Worm (Caenorhabditis elegans) whole organism, L4 larva: Measurements from ENCODE around the gene K08E4.3.

Source experiments
- F10B5.3 ChIP-seq: sonication (generic microtip); optimal IDR thresholded peaks from 2 replicates; lab custom pipeline; 2016; ENCODE audit warnings: mild to moderate bottlenecking, missing genetic modification characterization, missing compliant biosample characterization
- F44E2.7 ChIP-seq: fragments of 200-800 bp; sonication (Bioruptor generic); IDR thresholded peaks from 2 replicates; pipeline ENCODE4 v2.1.2; 2022; ENCODE audit warnings: missing genetic modification characterization, missing compliant biosample characterization
- T20F7.1 ChIP-seq: fragments of 200-800 bp; sonication (Bioruptor generic); optimal IDR thresholded peaks from 2 replicates; lab custom pipeline; 2018; ENCODE audit warnings: mild to moderate bottlenecking, missing genetic modification characterization, missing compliant biosample characterization
- Y105C5A.15 ChIP-seq: fragments of 200-800 bp; sonication (Bioruptor generic); IDR thresholded peaks from 2 replicates; pipeline ENCODE4 v1.3.6; 2022; ENCODE audit warnings: missing genetic modification characterization, missing compliant biosample characterization
- Y5F2A.4 ChIP-seq: fragments of 200-800 bp; sonication (Bioruptor generic); optimal IDR thresholded peaks from 2 replicates; lab custom pipeline; 2018; ENCODE audit warnings: mild to moderate bottlenecking, missing genetic modification characterization, missing compliant biosample characterization
- ZK337.2 ChIP-seq: fragments of 200-800 bp; sonication (Bioruptor generic); IDR thresholded peaks from 2 replicates; pipeline ENCODE4 v1.3.6; 2022; ENCODE audit warnings: missing genetic modification reagents, missing genetic modification characterization, missing compliant biosample characterization
- aha-1 ChIP-seq: fragments of 150-350 bp; peaks from one replicate; lab custom pipeline; 2014; ENCODE audit warnings: missing biosample characterization, missing genetic modification characterization
- arid-1 ChIP-seq: fragments of 200-800 bp; sonication (Bioruptor generic); conservative IDR thresholded peaks from 2 replicates; pipeline ENCODE4 v1.3.6; 2022; ENCODE audit warnings: missing genetic modification reagents, missing genetic modification characterization, missing compliant biosample characterization
- attf-4 ChIP-seq: sonication (generic microtip); optimal IDR thresholded peaks from 3 replicates; lab custom pipeline; 2017; ENCODE audit warnings: missing biosample characterization, missing genetic modification characterization
- ceh-32 ChIP-seq: sonication (generic microtip); optimal IDR thresholded peaks from 2 replicates; lab custom pipeline; 2016; ENCODE audit warnings: mild to moderate bottlenecking, missing genetic modification characterization, missing compliant biosample characterization; ENCODE audit not compliant: poor library complexity
- ceh-62 ChIP-seq: sonication (generic microtip); optimal IDR thresholded peaks from 2 replicates; lab custom pipeline; 2017; ENCODE audit warnings: missing biosample characterization, missing genetic modification characterization
- ces-1 ChIP-seq: fragments of 150-350 bp; sonication (generic microtip); optimal IDR thresholded peaks from 4 replicates; lab custom pipeline; 2014; ENCODE audit warnings: missing biosample characterization, missing genetic modification reagents, missing genetic modification characterization
- ctbp-1 ChIP-seq: fragments of 200-800 bp; sonication (Bioruptor generic); IDR thresholded peaks from 2 replicates; pipeline ENCODE4 v1.3.6; 2022; ENCODE audit warnings: missing genetic modification reagents, missing genetic modification characterization, missing compliant biosample characterization
- daf-16 ChIP-seq, 3 experiments: sonication (generic microtip); optimal IDR thresholded peaks; 2 replicates each; lab custom pipeline; 2016 to 2017; ENCODE audit warnings: missing genetic modification characterization in 3 of 3, missing genetic modification reagents in 3 of 3, mild to moderate bottlenecking in 2 of 3, missing compliant biosample characterization in 2 of 3, missing biosample characterization in 1 of 3, moderate library complexity in 1 of 3
- dmd-8 ChIP-seq: fragments of 200-800 bp; sonication (Bioruptor generic); IDR thresholded peaks from 2 replicates; pipeline ENCODE4 v1.3.6; 2022; ENCODE audit warnings: missing genetic modification characterization, missing compliant biosample characterization
- dve-1 ChIP-seq: sonication (generic microtip); optimal IDR thresholded peaks from 2 replicates; lab custom pipeline; 2017; ENCODE audit warnings: antibody characterized with exemption, mild to moderate bottlenecking, missing genetic modification characterization, missing compliant biosample characterization; ENCODE audit not compliant: insufficient read depth
- egl-43 ChIP-seq: fragments of 200-800 bp; sonication (Bioruptor generic); IDR thresholded peaks from 2 replicates; pipeline ENCODE4 v1.3.6; 2022; ENCODE audit warnings: missing genetic modification reagents, missing genetic modification characterization, missing compliant biosample characterization
- fkh-10 ChIP-seq: fragments of 150-350 bp; optimal IDR thresholded peaks from 2 replicates; lab custom pipeline; 2014; ENCODE audit warnings: missing biosample characterization, missing genetic modification reagents, missing genetic modification characterization
- hif-1 ChIP-seq, 2 experiments: sonication (generic microtip); optimal IDR thresholded peaks; 2 replicates each; lab custom pipeline; 2016 to 2017; ENCODE audit warnings: missing compliant biosample characterization in 2 of 2, missing genetic modification characterization in 2 of 2, missing genetic modification reagents in 2 of 2, missing genotype in 2 of 2, mild to moderate bottlenecking in 1 of 2
- hlh-30 ChIP-seq: sonication (generic microtip); optimal IDR thresholded peaks from 2 replicates; lab custom pipeline; 2017; ENCODE audit warnings: antibody characterized with exemption, mild to moderate bottlenecking, missing genetic modification characterization, missing compliant biosample characterization; ENCODE audit not compliant: insufficient read depth
- jun-1 ChIP-seq: fragments of 150-350 bp; optimal IDR thresholded peaks from 2 replicates; lab custom pipeline; 2014; ENCODE audit warnings: missing biosample characterization, missing genetic modification reagents, missing genetic modification characterization
- lim-7 ChIP-seq: fragments of 200-800 bp; sonication (Bioruptor generic); IDR thresholded peaks from 2 replicates; pipeline ENCODE4 v1.3.6; 2022; ENCODE audit warnings: missing genetic modification characterization, missing compliant biosample characterization
- lin-1 ChIP-seq: fragments of 200-800 bp; sonication (Bioruptor generic); IDR thresholded peaks from 2 replicates; pipeline ENCODE4 v1.3.6; 2022; ENCODE audit warnings: missing genetic modification reagents, missing genetic modification characterization, missing compliant biosample characterization
- lin-15B ChIP-seq: fragments of 150-350 bp; sonication (generic microtip); optimal IDR thresholded peaks from 3 replicates; lab custom pipeline; 2014; ENCODE audit warnings: missing biosample characterization, missing genetic modification characterization
- lin-38 ChIP-seq: fragments of 200-800 bp; sonication (Bioruptor generic); IDR thresholded peaks from 2 replicates; pipeline ENCODE4 v1.3.6; 2022; ENCODE audit warnings: missing genetic modification reagents, missing genetic modification characterization, missing compliant biosample characterization
- madf-5 ChIP-seq, 2 experiments: fragments of 200-800 bp; sonication (Bioruptor generic); IDR thresholded peaks; 2 replicates each; pipeline ENCODE4 v1.3.6; 2022; ENCODE audit warnings: missing compliant biosample characterization in 2 of 2, missing genetic modification characterization in 2 of 2
- madf-9 ChIP-seq: fragments of 200-800 bp; sonication (Bioruptor generic); conservative IDR thresholded peaks from 2 replicates; pipeline ENCODE4 v1.3.6; 2022; ENCODE audit warnings: missing genetic modification reagents, missing genetic modification characterization, missing compliant biosample characterization
- mdt-29 ChIP-seq: fragments of 200-800 bp; sonication (Bioruptor generic); IDR thresholded peaks from 2 replicates; pipeline ENCODE4 v1.3.6; 2022; ENCODE audit warnings: missing genetic modification reagents, missing genetic modification characterization, missing compliant biosample characterization
- mep-1 ChIP-seq: fragments of 150-350 bp; sonication (generic microtip); optimal IDR thresholded peaks from 3 replicates; lab custom pipeline; 2014; ENCODE audit warnings: missing biosample characterization, missing genetic modification characterization
- mes-2 ChIP-seq: sonication (generic microtip); optimal IDR thresholded peaks from 2 replicates; lab custom pipeline; 2016; ENCODE audit warnings: missing genotype, mild to moderate bottlenecking, missing genetic modification characterization, missing compliant biosample characterization; ENCODE audit not compliant: poor library complexity, severe bottlenecking
- nhr-102 ChIP-seq: sonication (generic microtip); optimal IDR thresholded peaks from 2 replicates; lab custom pipeline; 2016; ENCODE audit warnings: mild to moderate bottlenecking, missing genetic modification characterization, moderate library complexity, missing compliant biosample characterization
- nhr-25 ChIP-seq: sonication (generic microtip); optimal IDR thresholded peaks from 2 replicates; lab custom pipeline; 2017; ENCODE audit warnings: missing genetic modification characterization, mild to moderate bottlenecking, missing compliant biosample characterization, antibody characterized with exemption, moderate library complexity, borderline replicate concordance; ENCODE audit not compliant: insufficient read depth
- nhr-41 ChIP-seq: fragments of 200-800 bp; sonication (Bioruptor generic); IDR thresholded peaks from 2 replicates; pipeline ENCODE4 v1.3.6; 2022; ENCODE audit warnings: missing genetic modification reagents, missing genetic modification characterization, missing compliant biosample characterization
- nhr-48 ChIP-seq: sonication (generic microtip); optimal IDR thresholded peaks from 2 replicates; lab custom pipeline; 2016; ENCODE audit warnings: mild to moderate bottlenecking, missing genetic modification characterization, missing compliant biosample characterization
- pha-4 ChIP-seq, 2 experiments: fragments of 150-350 bp in 1 of 2; fragments of 200-800 bp in 1 of 2; sonication (Bioruptor generic) in 1 of 2; IDR thresholded peaks in 1 of 2; optimal IDR thresholded peaks in 1 of 2; 2 replicates each; pipeline versions ENCODE4 v1.3.6 to Lab custom; 2014 to 2022; ENCODE audit warnings: missing genetic modification characterization in 2 of 2, missing genetic modification reagents in 2 of 2, missing biosample characterization in 1 of 2, missing compliant biosample characterization in 1 of 2
- pqm-1 ChIP-seq: sonication (generic microtip); optimal IDR thresholded peaks from 2 replicates; lab custom pipeline; 2017; ENCODE audit warnings: missing biosample characterization, missing genetic modification characterization
- rbr-2 ChIP-seq: sonication (generic microtip); optimal IDR thresholded peaks from 2 replicates; lab custom pipeline; 2016; ENCODE audit warnings: missing genotype, missing genetic modification characterization, missing compliant biosample characterization
- set-16 ChIP-seq: fragments of 200-800 bp; sonication (Bioruptor generic); IDR thresholded peaks from 2 replicates; pipeline ENCODE4 v1.3.6; 2022; ENCODE audit warnings: missing genetic modification reagents, missing genetic modification characterization, missing compliant biosample characterization
- skn-1 ChIP-seq: fragments of 150-350 bp; optimal IDR thresholded peaks from 2 replicates; lab custom pipeline; 2014; ENCODE audit warnings: missing biosample characterization, missing genetic modification characterization
- snpc-1.2 ChIP-seq: fragments of 200-800 bp; sonication (Bioruptor generic); IDR thresholded peaks from 2 replicates; pipeline ENCODE4 v1.3.6; 2022; ENCODE audit warnings: missing genetic modification reagents, missing genetic modification characterization, missing compliant biosample characterization
- tra-1 ChIP-seq: fragments of 200-800 bp; sonication (Bioruptor generic); IDR thresholded peaks from 2 replicates; pipeline ENCODE4 v1.3.6; 2022; ENCODE audit warnings: missing genetic modification reagents, missing genetic modification characterization, missing compliant biosample characterization
- unc-130 ChIP-seq: sonication (generic microtip); optimal IDR thresholded peaks from 2 replicates; lab custom pipeline; 2016; ENCODE audit warnings: missing genetic modification reagents, missing genetic modification characterization, missing compliant biosample characterization
- zfp-3 ChIP-seq: fragments of 200-800 bp; sonication (Bioruptor generic); conservative IDR thresholded peaks from 2 replicates; pipeline ENCODE4 v1.3.6; 2022; ENCODE audit warnings: missing genetic modification reagents, missing genetic modification characterization, missing compliant biosample characterization
- zip-11 ChIP-seq: fragments of 200-800 bp; sonication (Bioruptor generic); IDR thresholded peaks from 2 replicates; pipeline ENCODE4 v1.3.6; 2022; ENCODE audit warnings: missing genetic modification characterization, missing compliant biosample characterization
- ztf-7 ChIP-seq: fragments of 150-350 bp; optimal IDR thresholded peaks from 2 replicates; lab custom pipeline; 2014; ENCODE audit warnings: missing biosample characterization, missing genetic modification characterization

K08E4.3 gene

ce11 chrIV:12033985-12034384, 23.6 kb upstream of the K08E4.3 start, which contains the start of gene sqst-1 (continued):
- TF ChIP-seq F10B5.3 (tag; lab: Kevin White, UChicago) (no peak), ZK337.2 (GFP tag; lab: Robert Waterston, UW) (no peak), dve-1 (tag; lab: Kevin White, UChicago) (peak; percentile 40), pha-4 (GFP tag; IDR thresholded peaks at IDR 0.05; lab: Robert Waterston, UW) (no peak), pha-4 (tag; optimal IDR thresholded peaks at IDR 0.05; lab: Kevin White, UChicago) (no peak)

ce11 chrIV:12034776-12035175, 22.8 kb upstream of the K08E4.3 start:
- TF ChIP-seq hlh-30 (tag; lab: Kevin White, UChicago) (no peak), set-16 (GFP tag; lab: Robert Waterston, UW) (peak; percentile 15), nhr-41 (no peak), egl-43 (peak; percentile 34; the same call in 1 of the 2 replicates), arid-1 (GFP tag; lab: Robert Waterston, UW) (no peak), lim-7 (no peak), aha-1 (tag; lab: Kevin White, UChicago) (peak; percentile 62)

- TF ChIP-seq mep-1 (tag; lab: Kevin White, UChicago) (no peak), dmd-8 (no peak), fkh-10 (GFP tag; lab: Kevin White, UChicago) (no peak), madf-9 (GFP tag; lab: Robert Waterston, UW) (no peak), lin-1 (GFP tag; lab: Robert Waterston, UW) (no peak), nhr-25 (no peak), lin-38 (no peak), F44E2.7 (GFP tag; lab: Robert Waterston, UW) (no peak), snpc-1.2 (GFP tag; lab: Robert Waterston, UW) (no peak), unc-130 (GFP tag; lab: Kevin White, UChicago) (no peak), Y5F2A.4 (peak; percentile 39), nhr-102 (peak; percentile 0), ceh-62 (tag; lab: Kevin White, UChicago) (no peak), aha-1 (tag; lab: Kevin White, UChicago) (peak; percentile 94), ctbp-1 (no peak), pqm-1 (no peak), mdt-29 (GFP tag; lab: Robert Waterston, UW) (no peak), jun-1 (no peak), ces-1 (GFP tag; lab: Kevin White, UChicago) (no peak), skn-1 (tag; lab: Kevin White, UChicago) (no peak), ceh-32 (tag; lab: Kevin White, UChicago) (no peak), lin-15B (tag; lab: Kevin White, UChicago) (no peak), tra-1 (no peak), madf-5 (GFP tag; IDR thresholded peaks at IDR 0.05; lab: Robert Waterston, UW) (no peak)
These were observed 22.1 kb upstream of the K08E4.3 start for ce11 chrIV:12035422-12035821.

DNA sequence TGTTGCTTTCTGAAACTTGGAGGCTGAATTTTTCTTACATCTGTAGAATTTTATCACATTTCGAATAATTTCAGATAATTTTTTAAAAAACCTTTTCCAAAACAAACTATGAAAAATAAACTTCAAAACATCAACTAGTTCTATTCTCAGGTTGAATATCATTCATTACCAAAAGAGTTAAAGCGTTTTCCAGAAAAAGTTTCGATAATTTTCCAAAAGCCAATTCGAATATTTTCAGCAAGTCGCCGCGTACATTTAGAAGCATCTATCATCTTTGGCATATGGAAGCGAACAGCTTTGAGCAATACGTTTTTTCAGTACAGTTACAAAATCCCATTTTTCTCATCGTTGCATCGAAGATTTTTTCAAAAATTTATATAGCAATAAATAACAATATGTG, 20.6 kb upstream of the K08E4.3 start:
- TF ChIP-seq rbr-2 (tag; lab: Kevin White, UChicago), result peak; percentile 6
- TF ChIP-seq hif-1 (tag; optimal IDR thresholded peaks at IDR 0.05; lab: Kevin White, UChicago), result no peak
- TF ChIP-seq arid-1 (GFP tag; lab: Robert Waterston, UW), result peak; percentile 49; the same call in 1 of the 2 replicates
- TF ChIP-seq daf-16 (GFP tag; optimal IDR thresholded peaks at IDR 0.05; lab: Kevin White, UChicago), result no peak
- peak; percentile 43 for TF ChIP-seq daf-16 (tag; optimal IDR thresholded peaks at IDR 0.05; lab: Kevin White, UChicago)
- TF ChIP-seq attf-4, result no peak
- peak; percentile 0 for TF ChIP-seq T20F7.1 (GFP tag; lab: Kevin White, UChicago)
- TF ChIP-seq zfp-3 (GFP tag; lab: Robert Waterston, UW), result no peak
- peak; percentile 23 for TF ChIP-seq mes-2 (tag; lab: Kevin White, UChicago)
- TF ChIP-seq mep-1 (tag; lab: Kevin White, UChicago), result peak; percentile 73
- 0 out of 4 replicates have a peak, but pooled peaks of 1 of the 2 experiments have one; percentile 12 for TF ChIP-seq madf-5 (GFP tag; IDR thresholded peaks at IDR 0.05; lab: Robert Waterston, UW)
- 0 out of 2 replicates have a peak, but pooled peaks have one; percentile 38 for TF ChIP-seq Y105C5A.15 (GFP tag; lab: Robert Waterston, UW)
- TF ChIP-seq zip-11 (GFP tag; lab: Robert Waterston, UW), result no peak
- TF ChIP-seq lin-38, result peak; percentile 32; the same call in 1 of the 2 replicates
- peak; percentile 23 for TF ChIP-seq nhr-48
- TF ChIP-seq dve-1 (tag; lab: Kevin White, UChicago), result peak; percentile 26
- peak; percentile 27 for TF ChIP-seq ztf-7
